Fruit fly (Drosophila melanogaster) Kc167 (cell line): ENCODE results near the gene SmE.

ENCODE experiments used
- Myc ChIP-seq: fragments of >200 bp; optimal IDR thresholded peaks from 2 replicates; lab custom pipeline; 2017; ENCODE audit warnings: missing external identifiers
- Sin3A ChIP-seq: fragments of >200 bp; optimal IDR thresholded peaks from 2 replicates; lab custom pipeline; 2018; ENCODE audit warnings: missing external identifiers
- h ChIP-seq: fragments of >200 bp; optimal IDR thresholded peaks from 3 replicates; lab custom pipeline; 2018; ENCODE audit warnings: missing external identifiers
- insv ChIP-seq: fragments of >200 bp; optimal IDR thresholded peaks from 3 replicates; lab custom pipeline; 2018; ENCODE audit warnings: missing external identifiers
- psq ChIP-seq: fragments of >200 bp; optimal IDR thresholded peaks from 2 replicates; lab custom pipeline; 2017; ENCODE audit warnings: missing external identifiers
- ttk ChIP-seq: sonication (Bioruptor generic); optimal IDR thresholded peaks from 2 replicates; lab custom pipeline; 2017; ENCODE audit warnings: missing external identifiers

The SmE gene

dm6 chr2L:7887333-7887732 is 2.1 kb upstream of the SmE start, which contains the start of gene CG7102:
TSS of gene CG7102 (minus strand) at chr2L:7887513.
- TF ChIP-seq Sin3A (lab: Kevin White, UChicago) (no peak), ttk (lab: Kevin White, UChicago) (no peak), Myc (lab: Kevin White, UChicago) (no peak), insv (no peak), psq (no peak), h (lab: Kevin White, UChicago) (no peak)

DNA sequence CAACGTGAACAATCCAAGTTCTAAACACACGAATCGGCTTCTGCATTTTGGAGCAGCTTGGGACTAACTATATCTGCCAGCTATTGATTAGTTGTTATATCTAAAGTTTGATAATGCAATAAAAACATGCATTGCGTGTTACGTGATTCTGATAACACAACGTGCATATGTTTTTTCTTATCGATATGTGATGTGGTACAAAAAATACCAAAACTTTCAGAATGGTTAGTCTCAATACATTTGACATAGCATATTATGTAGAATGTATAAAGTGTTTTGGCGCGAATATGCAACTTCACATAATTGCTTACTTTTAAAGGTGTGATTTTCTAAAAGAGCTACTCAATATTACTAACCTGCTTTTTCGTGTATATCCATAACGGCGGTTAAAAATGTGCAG is 702 bp upstream of the SmE start:
- no peak for TF ChIP-seq h (lab: Kevin White, UChicago)
- TF ChIP-seq psq, result no peak
- TF ChIP-seq ttk (lab: Kevin White, UChicago), result no peak
- no peak for TF ChIP-seq insv
- TF ChIP-seq Sin3A (lab: Kevin White, UChicago), result no peak
- no peak for TF ChIP-seq Myc (lab: Kevin White, UChicago)

DNA sequence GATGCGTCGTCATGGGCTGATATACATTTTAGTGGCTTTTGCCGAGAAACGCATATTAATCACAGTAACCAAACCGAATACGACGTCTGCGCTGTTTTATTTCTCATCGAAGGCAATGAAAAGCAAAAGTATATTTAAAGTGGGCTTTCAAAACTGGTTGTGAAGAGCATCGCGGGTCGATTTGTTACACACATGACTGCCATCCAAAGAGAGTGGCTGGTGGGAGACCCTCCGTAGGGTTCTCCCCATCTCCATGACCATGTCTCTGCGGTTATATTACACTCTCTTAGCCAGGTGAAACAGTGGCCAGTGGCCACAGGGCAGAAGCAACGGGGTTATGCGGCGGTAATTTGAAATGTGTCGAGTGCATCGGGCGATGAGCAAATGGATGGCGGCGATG is 4.8 kb downstream of the SmE start:
- TF ChIP-seq psq (no peak), insv (no peak), Myc (lab: Kevin White, UChicago) (no peak), ttk (lab: Kevin White, UChicago) (no peak), h (lab: Kevin White, UChicago) (no peak), Sin3A (lab: Kevin White, UChicago) (no peak)

dm6 chr2L:7879292-7879894 is 5.9 kb downstream of the SmE start, which contains the start of gene spz3:
TSS of gene spz3 (minus strand) at chr2L:7879552.
- TF ChIP-seq insv (no peak), Myc (lab: Kevin White, UChicago) (no peak), psq (no peak), Sin3A (lab: Kevin White, UChicago) (no peak), h (lab: Kevin White, UChicago) (no peak), ttk (lab: Kevin White, UChicago) (no peak)

DNA sequence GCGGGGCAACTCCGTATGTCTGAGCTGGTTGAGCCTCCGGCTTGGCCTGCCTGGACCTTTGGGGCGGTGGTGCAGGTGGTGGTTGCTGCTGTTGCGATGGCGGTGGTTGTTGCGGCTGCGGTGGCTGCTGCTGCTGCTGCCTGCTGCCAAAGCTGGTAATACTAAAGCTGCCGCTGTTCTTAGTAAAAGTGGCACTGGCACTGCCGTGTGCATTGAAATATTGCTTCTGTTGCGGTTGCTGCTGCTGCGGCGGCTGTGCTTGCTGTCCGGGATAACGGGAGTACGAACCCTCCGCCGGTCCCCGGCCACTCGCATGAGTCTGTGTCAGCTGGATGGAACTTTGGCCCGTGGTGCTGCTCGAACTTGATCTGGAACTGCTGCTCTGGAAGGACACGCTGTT is 6.9 kb downstream of the SmE start:
- TF ChIP-seq Myc (lab: Kevin White, UChicago) (no peak), insv (no peak), h (lab: Kevin White, UChicago) (no peak), psq (no peak), ttk (lab: Kevin White, UChicago) (no peak)

dm6 chr2L:7876520-7877232 is 8.6 kb downstream of the SmE start:
- TF ChIP-seq Myc (lab: Kevin White, UChicago) (no peak), ttk (lab: Kevin White, UChicago) (no peak), h (lab: Kevin White, UChicago) (no peak), psq (no peak), Sin3A (lab: Kevin White, UChicago) (no peak), insv (no peak)

dm6 chr2L:7875676-7876075 is 9.6 kb downstream of the SmE start:
- TF ChIP-seq psq (no peak), insv (no peak), Myc (lab: Kevin White, UChicago) (no peak), Sin3A (lab: Kevin White, UChicago) (no peak), h (lab: Kevin White, UChicago) (no peak), ttk (lab: Kevin White, UChicago) (no peak)

DNA sequence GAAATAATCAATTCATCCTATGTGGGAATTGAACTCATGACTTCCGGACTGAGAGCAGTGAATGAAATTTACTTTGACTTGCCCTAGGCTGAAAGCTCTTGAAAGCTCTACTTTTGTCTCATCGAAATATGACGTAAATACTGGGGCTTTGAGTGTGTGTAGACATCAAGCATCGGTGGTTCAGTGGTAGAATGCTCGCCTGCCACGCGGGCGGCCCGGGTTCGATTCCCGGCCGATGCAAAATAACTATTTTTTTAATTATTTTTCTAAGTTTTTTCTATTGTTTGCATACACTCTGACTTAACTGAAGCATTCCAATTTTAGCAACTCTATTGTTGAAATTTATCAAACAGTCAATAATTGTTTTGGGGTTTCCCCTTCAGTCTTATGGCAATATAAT is 12.6 kb downstream of the SmE start:
- no peak for TF ChIP-seq psq
- TF ChIP-seq ttk (lab: Kevin White, UChicago), result no peak
- no peak for TF ChIP-seq Myc (lab: Kevin White, UChicago)
- no peak for TF ChIP-seq insv
- no peak for TF ChIP-seq h (lab: Kevin White, UChicago)
- TF ChIP-seq Sin3A (lab: Kevin White, UChicago), result no peak

dm6 chr2L:7871821-7872524 is 13.3 kb downstream of the SmE start:
- TF ChIP-seq insv (no peak), Sin3A (lab: Kevin White, UChicago) (no peak), Myc (lab: Kevin White, UChicago) (no peak), ttk (lab: Kevin White, UChicago) (no peak), h (lab: Kevin White, UChicago) (no peak), psq (no peak)

- no peak for TF ChIP-seq h (lab: Kevin White, UChicago)
- no peak for TF ChIP-seq psq
- no peak for TF ChIP-seq insv
- no peak for TF ChIP-seq ttk (lab: Kevin White, UChicago)
- no peak for TF ChIP-seq Sin3A (lab: Kevin White, UChicago)
- no peak for TF ChIP-seq Myc (lab: Kevin White, UChicago)
These were observed 13.9 kb downstream of the SmE start, which contains the start of gene Proc for dm6 chr2L:7871332-7871731. TSS of gene Proc (minus strand) at chr2L:7871432.

dm6 chr2L:7870212-7870611 is 15.0 kb downstream of the SmE start:
- TF ChIP-seq psq (no peak), ttk (lab: Kevin White, UChicago) (no peak), Sin3A (lab: Kevin White, UChicago) (no peak), h (lab: Kevin White, UChicago) (no peak)

DNA sequence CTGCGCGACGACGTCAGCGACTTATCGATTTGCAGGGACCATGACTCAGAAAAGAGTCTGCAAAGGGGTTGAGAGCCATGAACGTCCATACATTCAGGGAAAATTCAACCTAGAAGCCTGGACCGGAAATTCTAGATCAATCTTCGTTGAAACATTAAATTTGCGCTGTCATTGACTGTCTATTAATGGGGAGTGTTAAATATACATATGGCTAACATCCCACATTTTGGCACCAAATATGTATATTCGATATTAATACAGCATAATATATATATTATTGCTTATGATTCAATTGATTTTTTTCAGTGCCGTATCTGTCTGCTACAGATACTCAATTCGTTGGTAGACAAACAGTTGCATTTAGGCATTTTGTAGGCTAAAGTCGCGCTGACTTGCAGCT is 16.6 kb downstream of the SmE start:
- TF ChIP-seq insv (no peak), Myc (lab: Kevin White, UChicago) (no peak), Sin3A (lab: Kevin White, UChicago) (no peak), psq (no peak), h (lab: Kevin White, UChicago) (no peak), ttk (lab: Kevin White, UChicago) (no peak)
